Worm (Caenorhabditis elegans) whole organism, L2 larva: Measurements from ENCODE around the gene zzz-1.

Experiments
- C34F6.9 ChIP-seq: fragments of 150-350 bp; optimal IDR thresholded peaks from 2 replicates; lab custom pipeline; 2014; ENCODE audit warnings: missing biosample characterization, missing genetic modification characterization
- F13H6.1 ChIP-seq: sonication (generic microtip); optimal IDR thresholded peaks from 2 replicates; lab custom pipeline; 2016; ENCODE audit warnings: missing genetic modification characterization, missing compliant biosample characterization
- R02D3.7 ChIP-seq: fragments of 150-350 bp; optimal IDR thresholded peaks from 2 replicates; lab custom pipeline; 2014; ENCODE audit warnings: missing biosample characterization, missing genetic modification characterization
- Y55F3AM.14 ChIP-seq: fragments of 200-800 bp; sonication (Bioruptor generic); optimal IDR thresholded peaks from 2 replicates; lab custom pipeline; 2018; ENCODE audit warnings: mild to moderate bottlenecking, missing genetic modification characterization, missing compliant biosample characterization
- ZK546.5 ChIP-seq: sonication (generic microtip); optimal IDR thresholded peaks from 2 replicates; lab custom pipeline; 2017; ENCODE audit warnings: missing biosample characterization, missing genetic modification characterization
- alr-1 ChIP-seq: fragments of 150-350 bp; optimal IDR thresholded peaks from 2 replicates; lab custom pipeline; 2014; ENCODE audit warnings: missing biosample characterization, missing genetic modification characterization
- aly-2 ChIP-seq: fragments of 150-350 bp; optimal IDR thresholded peaks from 2 replicates; lab custom pipeline; 2014; ENCODE audit warnings: missing biosample characterization, missing genetic modification characterization
- ama-1 ChIP-seq: fragments of 150-350 bp; optimal IDR thresholded peaks from 2 replicates; lab custom pipeline; 2018; ENCODE audit warnings: inconsistent platforms
- blmp-1 ChIP-seq: sonication (generic microtip); optimal IDR thresholded peaks from 2 replicates; lab custom pipeline; 2017; ENCODE audit warnings: missing genetic modification characterization, mild to moderate bottlenecking, missing compliant biosample characterization, antibody characterized with exemption, moderate library complexity; ENCODE audit not compliant: insufficient read depth
- ceh-16 ChIP-seq: fragments of 150-350 bp; optimal IDR thresholded peaks from 2 replicates; lab custom pipeline; 2014; ENCODE audit warnings: missing biosample characterization, missing genetic modification characterization
- ceh-82 ChIP-seq: fragments of 150-350 bp; optimal IDR thresholded peaks from 2 replicates; lab custom pipeline; 2014; ENCODE audit warnings: missing biosample characterization, missing genetic modification characterization
- crh-2 ChIP-seq: sonication (generic microtip); optimal IDR thresholded peaks from 2 replicates; lab custom pipeline; 2017; ENCODE audit warnings: missing biosample characterization, missing genetic modification characterization
- dmd-4 ChIP-seq: sonication (generic microtip); optimal IDR thresholded peaks from 2 replicates; lab custom pipeline; 2017; ENCODE audit warnings: missing biosample characterization, missing genetic modification characterization
- egl-27 ChIP-seq: sonication (generic microtip); optimal IDR thresholded peaks from 3 replicates; lab custom pipeline; 2017; ENCODE audit warnings: missing biosample characterization, missing genetic modification reagents, missing genetic modification characterization
- elt-1 ChIP-seq: fragments of 150-350 bp; optimal IDR thresholded peaks from 2 replicates; lab custom pipeline; 2014; ENCODE audit warnings: missing biosample characterization, missing genetic modification characterization
- elt-3 ChIP-seq: sonication (generic microtip); optimal IDR thresholded peaks from 2 replicates; lab custom pipeline; 2017; ENCODE audit warnings: missing biosample characterization, missing genetic modification characterization
- fos-1 ChIP-seq: fragments of 150-350 bp; optimal IDR thresholded peaks from 2 replicates; lab custom pipeline; 2014; ENCODE audit warnings: missing biosample characterization, missing genetic modification characterization
- gmeb-1 ChIP-seq: fragments of 150-350 bp; optimal IDR thresholded peaks from 2 replicates; lab custom pipeline; 2014; ENCODE audit warnings: missing biosample characterization, missing genetic modification characterization
- lin-11 ChIP-seq: fragments of 150-350 bp; sonication (generic microtip); optimal IDR thresholded peaks from 2 replicates; lab custom pipeline; 2014; ENCODE audit warnings: missing biosample characterization, missing genetic modification characterization, inconsistent platforms, mixed read lengths
- lin-13 ChIP-seq: fragments of 150-350 bp; optimal IDR thresholded peaks from 2 replicates; lab custom pipeline; 2014; ENCODE audit warnings: missing biosample characterization, missing genetic modification reagents, missing genetic modification characterization
- lin-39 ChIP-seq: fragments of 150-350 bp; optimal IDR thresholded peaks from 2 replicates; lab custom pipeline; 2014; ENCODE audit warnings: missing biosample characterization, missing genetic modification reagents, missing genetic modification characterization
- lsy-2 ChIP-seq, 2 experiments: fragments of 150-350 bp in 1 of 2; sonication (generic microtip) in 1 of 2; optimal IDR thresholded peaks; 2 replicates each; lab custom pipeline; 2014 to 2017; ENCODE audit warnings: missing biosample characterization in 2 of 2, missing genetic modification characterization in 2 of 2
- mab-5 ChIP-seq: fragments of 150-350 bp; optimal IDR thresholded peaks from 2 replicates; lab custom pipeline; 2014; ENCODE audit warnings: missing biosample characterization, missing genetic modification characterization
- mbf-1 ChIP-seq: sonication (generic microtip); optimal IDR thresholded peaks from 2 replicates; lab custom pipeline; 2017; ENCODE audit warnings: missing biosample characterization, missing genetic modification characterization
- mdl-1 ChIP-seq, 2 experiments: fragments of 150-350 bp in 1 of 2; sonication (generic microtip) in 1 of 2; optimal IDR thresholded peaks; 2 replicates each; lab custom pipeline; 2017; ENCODE audit warnings: missing biosample characterization in 2 of 2, missing genetic modification characterization in 2 of 2
- nhr-10 ChIP-seq: sonication (generic microtip); optimal IDR thresholded peaks from 2 replicates; lab custom pipeline; 2017; ENCODE audit warnings: missing biosample characterization, missing genetic modification characterization
- nhr-11 ChIP-seq: fragments of 150-350 bp; optimal IDR thresholded peaks from 2 replicates; lab custom pipeline; 2014; ENCODE audit warnings: missing biosample characterization, missing genetic modification characterization
- nhr-12 ChIP-seq: fragments of 150-350 bp; optimal IDR thresholded peaks from 2 replicates; lab custom pipeline; 2014; ENCODE audit warnings: missing biosample characterization, missing genetic modification characterization
- nhr-129 ChIP-seq: fragments of 150-350 bp; optimal IDR thresholded peaks from 2 replicates; lab custom pipeline; 2014; ENCODE audit warnings: missing biosample characterization, missing genetic modification characterization
- nhr-21 ChIP-seq: fragments of 150-350 bp; optimal IDR thresholded peaks from 2 replicates; lab custom pipeline; 2014; ENCODE audit warnings: missing biosample characterization, missing genetic modification characterization
- nhr-23 ChIP-seq: fragments of 150-350 bp; optimal IDR thresholded peaks from 2 replicates; lab custom pipeline; 2014; ENCODE audit warnings: missing biosample characterization, missing genetic modification reagents, missing genetic modification characterization
- nhr-237 ChIP-seq: fragments of 150-350 bp; optimal IDR thresholded peaks from 2 replicates; lab custom pipeline; 2014; ENCODE audit warnings: missing biosample characterization, missing genetic modification characterization
- nhr-25 ChIP-seq: fragments of 150-350 bp; sonication (generic microtip); optimal IDR thresholded peaks from 3 replicates; lab custom pipeline; 2014; ENCODE audit warnings: missing biosample characterization, missing genetic modification characterization
- nhr-6 ChIP-seq: fragments of 150-350 bp; optimal IDR thresholded peaks from 2 replicates; lab custom pipeline; 2014; ENCODE audit warnings: missing biosample characterization, missing genetic modification characterization
- nhr-77 ChIP-seq: fragments of 150-350 bp; optimal IDR thresholded peaks from 2 replicates; lab custom pipeline; 2014; ENCODE audit warnings: missing biosample characterization, missing genetic modification characterization
- peb-1 ChIP-seq: fragments of 150-350 bp; optimal IDR thresholded peaks from 2 replicates; lab custom pipeline; 2014; ENCODE audit warnings: missing biosample characterization, missing genetic modification characterization
- sem-4 ChIP-seq: fragments of 150-350 bp; optimal IDR thresholded peaks from 2 replicates; lab custom pipeline; 2014; ENCODE audit warnings: missing biosample characterization, missing genetic modification reagents, missing genetic modification characterization
- skn-1 ChIP-seq: sonication (generic microtip); optimal IDR thresholded peaks from 2 replicates; lab custom pipeline; 2017; ENCODE audit warnings: missing biosample characterization, missing genetic modification characterization
- sma-3 ChIP-seq: sonication (generic microtip); optimal IDR thresholded peaks from 2 replicates; lab custom pipeline; 2016; ENCODE audit warnings: missing genetic modification reagents, missing genetic modification characterization, missing compliant biosample characterization
- sma-9 ChIP-seq, 2 experiments: fragments of 150-350 bp in 1 of 2; sonication (generic microtip) in 1 of 2; optimal IDR thresholded peaks; 2 replicates each; lab custom pipeline; 2014 to 2016; ENCODE audit warnings: missing genetic modification characterization in 2 of 2, mild to moderate bottlenecking in 1 of 2, missing biosample characterization in 1 of 2, missing compliant biosample characterization in 1 of 2, missing genetic modification reagents in 1 of 2, moderate library complexity in 1 of 2
- snpc-4 ChIP-seq: fragments of 150-350 bp; optimal IDR thresholded peaks from 2 replicates; lab custom pipeline; 2014; ENCODE audit warnings: missing biosample characterization, missing genetic modification characterization
- unc-39 ChIP-seq: fragments of 150-350 bp; optimal IDR thresholded peaks from 2 replicates; lab custom pipeline; 2014; ENCODE audit warnings: missing biosample characterization, missing genetic modification characterization
- unc-55 ChIP-seq: fragments of 150-350 bp; sonication (generic microtip); optimal IDR thresholded peaks from 3 replicates; lab custom pipeline; 2014; ENCODE audit warnings: missing biosample characterization, missing genetic modification reagents, missing genetic modification characterization
- unc-62 ChIP-seq: fragments of 150-350 bp; optimal IDR thresholded peaks from 2 replicates; lab custom pipeline; 2014; ENCODE audit warnings: missing biosample characterization, missing genetic modification reagents, missing genetic modification characterization
- zag-1 ChIP-seq: fragments of 150-350 bp; optimal IDR thresholded peaks from 2 replicates; lab custom pipeline; 2014; ENCODE audit warnings: missing biosample characterization, missing genetic modification characterization
- ztf-1 ChIP-seq: fragments of 200-800 bp; sonication (Bioruptor generic); conservative IDR thresholded peaks from 2 replicates; pipeline ENCODE4 v1.3.6; 2022; ENCODE audit warnings: missing genetic modification characterization, missing compliant biosample characterization
- ztf-11 ChIP-seq: sonication (generic microtip); optimal IDR thresholded peaks from 2 replicates; lab custom pipeline; 2017; ENCODE audit warnings: missing biosample characterization, missing genetic modification characterization
- ztf-4 ChIP-seq: fragments of 150-350 bp; optimal IDR thresholded peaks from 2 replicates; lab custom pipeline; 2014; ENCODE audit warnings: missing biosample characterization, missing genetic modification characterization

The zzz-1 gene

DNA sequence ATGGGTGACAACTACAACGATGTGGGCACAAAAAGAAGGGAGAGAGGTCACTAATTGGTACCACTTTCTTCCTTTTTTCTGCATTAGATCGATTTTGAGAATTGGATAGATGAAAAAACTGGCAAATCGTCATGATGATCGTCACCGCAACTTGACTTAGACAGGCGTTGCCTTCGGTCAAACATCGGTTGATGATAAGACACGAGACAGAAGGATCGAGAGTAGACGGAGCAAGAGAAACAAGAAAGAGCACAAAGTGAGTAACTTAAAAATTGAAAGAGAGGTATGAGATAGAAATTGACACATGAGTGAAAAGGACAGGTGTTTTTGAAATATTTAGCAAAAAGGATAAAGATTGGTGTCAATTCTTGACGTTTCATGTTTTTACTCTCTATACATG is 38.9 kb downstream of the zzz-1 start:
- TF ChIP-seq nhr-237 (tag; lab: Kevin White, UChicago) = no peak
- peak; percentile 24 for TF ChIP-seq fos-1 (tag; lab: Kevin White, UChicago)
- TF ChIP-seq sma-9 (GFP tag; optimal IDR thresholded peaks at IDR 0.05; lab: Kevin White, UChicago) = peak; percentile 8
- no peak for TF ChIP-seq sma-9 (tag; optimal IDR thresholded peaks at IDR 0.05; lab: Kevin White, UChicago)
- TF ChIP-seq nhr-129 (tag; lab: Kevin White, UChicago) = peak; percentile 64

DNA sequence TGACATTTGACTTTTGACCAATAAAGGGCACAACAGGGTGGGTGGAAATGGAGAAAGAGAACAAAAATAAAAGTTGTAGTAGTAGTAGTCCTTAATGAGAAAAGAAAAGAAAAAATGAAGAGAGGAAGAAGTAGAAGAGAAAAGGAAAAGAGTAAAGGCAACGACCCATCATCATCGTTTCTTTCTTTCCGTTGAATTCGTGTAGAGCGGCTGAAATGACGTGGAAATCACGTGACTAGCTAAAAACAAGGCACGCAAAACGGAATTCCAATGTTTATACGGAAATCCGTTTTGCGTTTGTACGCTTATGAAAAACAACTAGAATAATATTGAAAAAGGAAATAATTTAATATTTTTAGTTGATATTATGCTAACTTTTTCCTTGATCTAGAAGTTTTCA is 41.4 kb downstream of the zzz-1 start:
- TF ChIP-seq ama-1 = no peak
- peak; percentile 45 for TF ChIP-seq nhr-129 (tag; lab: Kevin White, UChicago)
- peak; percentile 7 for TF ChIP-seq ztf-4 (tag; lab: Kevin White, UChicago)
- TF ChIP-seq unc-39 = no peak
- no peak for TF ChIP-seq skn-1 (tag; lab: Kevin White, UChicago)
- TF ChIP-seq mab-5 (tag; lab: Kevin White, UChicago) = no peak
- TF ChIP-seq mdl-1 (tag; optimal IDR thresholded peaks at IDR 0.05; lab: Kevin White, UChicago) = peak; percentile 19 to 40
- TF ChIP-seq mbf-1 (tag; lab: Kevin White, UChicago) = no peak
- no peak for TF ChIP-seq ZK546.5 (tag; lab: Kevin White, UChicago)
- peak; percentile 32 for TF ChIP-seq fos-1 (tag; lab: Kevin White, UChicago)
- TF ChIP-seq lin-11 (tag; lab: Kevin White, UChicago) = no peak
- TF ChIP-seq lsy-2 (tag; optimal IDR thresholded peaks at IDR 0.05; lab: Kevin White, UChicago) = peak in 1 of 2 experiments; percentile 48
- no peak for TF ChIP-seq alr-1 (tag; lab: Kevin White, UChicago)
- peak; percentile 92 for TF ChIP-seq crh-2 (tag; lab: Kevin White, UChicago)
- TF ChIP-seq F13H6.1 (tag; lab: Kevin White, UChicago) = peak; percentile 8
- TF ChIP-seq gmeb-1 (tag; lab: Kevin White, UChicago) = no peak
- TF ChIP-seq elt-3 (tag; lab: Kevin White, UChicago) = no peak
- no peak for TF ChIP-seq lin-39 (tag; lab: Kevin White, UChicago)
- TF ChIP-seq ceh-82 = no peak
- peak; percentile 70 for TF ChIP-seq Y55F3AM.14 (GFP tag; lab: Kevin White, UChicago)
- TF ChIP-seq elt-1 = no peak
- no peak for TF ChIP-seq nhr-12 (tag; lab: Kevin White, UChicago)
- TF ChIP-seq unc-55 (GFP tag; lab: Kevin White, UChicago) = peak; percentile 19
- TF ChIP-seq blmp-1 = peak; percentile 78
- peak; percentile 0 for TF ChIP-seq sem-4 (tag; lab: Kevin White, UChicago)
- TF ChIP-seq dmd-4 = no peak
- TF ChIP-seq lin-13 (GFP tag; lab: Kevin White, UChicago) = no peak
- TF ChIP-seq nhr-11 = no peak
- TF ChIP-seq ceh-16 (tag; lab: Kevin White, UChicago) = no peak
- TF ChIP-seq egl-27 (tag; lab: Kevin White, UChicago) = no peak
- peak; percentile 35 for TF ChIP-seq nhr-25
- TF ChIP-seq snpc-4 (tag; lab: Kevin White, UChicago) = no peak
- TF ChIP-seq zag-1 (tag; lab: Kevin White, UChicago) = no peak
- TF ChIP-seq nhr-77 = no peak
- no peak for TF ChIP-seq nhr-237 (tag; lab: Kevin White, UChicago)
- TF ChIP-seq C34F6.9 (tag; lab: Kevin White, UChicago) = peak; percentile 51
- no peak for TF ChIP-seq nhr-6 (tag; lab: Kevin White, UChicago)
- TF ChIP-seq nhr-21 (tag; lab: Kevin White, UChicago) = peak; percentile 39
- TF ChIP-seq aly-2 (tag; lab: Kevin White, UChicago) = no peak
- TF ChIP-seq ztf-1 = no peak
- TF ChIP-seq R02D3.7 (tag; lab: Kevin White, UChicago) = no peak
- TF ChIP-seq nhr-10 (tag; lab: Kevin White, UChicago) = no peak
- TF ChIP-seq sma-3 (GFP tag; lab: Kevin White, UChicago) = peak; percentile 9
- peak; percentile 75 for TF ChIP-seq sma-9 (GFP tag; optimal IDR thresholded peaks at IDR 0.05; lab: Kevin White, UChicago)
- TF ChIP-seq sma-9 (tag; optimal IDR thresholded peaks at IDR 0.05; lab: Kevin White, UChicago) = no peak
- TF ChIP-seq peb-1 = no peak
- no peak for TF ChIP-seq unc-62 (GFP tag; lab: Kevin White, UChicago)
- TF ChIP-seq nhr-23 (tag; lab: Kevin White, UChicago) = no peak
- no peak for TF ChIP-seq ztf-11 (tag; lab: Kevin White, UChicago)
- TF ChIP-seq, all 48 proteins: peak for 16
